Fruit fly (Drosophila melanogaster): ENCODE measurements around the gene Esp.

Gene Esp

DNA sequence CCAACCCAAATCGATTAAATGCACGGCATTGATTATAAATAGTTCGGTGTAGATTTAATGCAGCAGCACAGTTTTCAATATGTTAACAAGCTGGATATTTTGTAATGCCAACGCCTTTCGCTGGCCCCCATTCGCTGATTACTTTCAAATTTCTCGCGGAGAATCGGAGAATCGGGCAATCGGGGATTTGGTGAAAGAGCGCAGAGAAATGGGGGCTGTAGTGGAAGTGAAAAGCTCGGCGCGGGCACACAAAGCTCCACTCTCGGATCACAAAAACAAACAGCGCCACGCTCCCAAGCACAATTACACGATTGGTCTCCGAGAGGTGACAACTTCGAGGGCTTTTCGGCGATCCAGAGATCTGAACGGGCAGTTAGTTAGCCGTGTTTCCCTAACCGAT, at the start of gene Esp:
Esp (plus strand) TSS at position 301 of the 400 bp plus-strand sequence.
- TF ChIP-seq CG17801 (GFP tag; optimal IDR thresholded peaks at IDR 0.05; ENCODE audit: partially characterized antibody): no peak

DNA sequence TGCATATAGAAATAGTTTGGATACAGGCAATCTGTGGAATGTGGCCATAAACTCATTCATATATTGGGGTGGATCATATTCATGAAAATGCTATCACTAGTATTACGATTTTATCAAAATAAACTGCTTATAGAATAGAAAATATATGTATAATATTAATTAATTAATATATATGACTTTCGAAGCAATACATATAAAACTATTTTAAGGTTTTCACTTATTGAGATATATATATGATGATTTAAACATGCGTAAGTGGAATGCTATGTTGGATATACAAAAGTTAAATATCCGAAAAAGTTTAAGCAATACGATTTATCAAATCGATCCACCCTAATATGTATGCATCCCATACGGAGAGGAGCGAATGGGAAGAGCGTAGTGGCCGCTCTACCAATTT, 43.1 kb upstream of the Esp start:
- TF ChIP-seq CG17801 (GFP tag; optimal IDR thresholded peaks at IDR 0.05; ENCODE audit: partially characterized antibody): no peak

DNA sequence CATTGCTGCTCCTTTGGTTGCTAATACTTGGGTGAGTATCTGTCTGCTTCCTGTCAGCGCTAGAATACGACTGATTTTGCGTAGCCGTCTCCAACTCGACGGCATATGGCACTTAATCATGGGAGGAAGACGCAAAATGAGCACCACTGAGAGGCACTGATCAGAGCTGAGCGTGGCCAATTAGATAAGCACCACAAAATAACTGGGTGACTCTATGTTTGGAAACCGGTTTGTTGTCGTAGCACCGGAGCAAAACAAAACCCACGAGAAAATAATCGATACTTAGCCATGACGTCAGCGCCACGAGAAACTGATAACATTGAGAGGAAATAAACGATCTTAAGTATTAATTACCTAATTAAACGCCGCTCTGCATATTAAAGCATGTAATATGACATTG, 42.2 kb upstream of the Esp start, which contains the start of gene Ude:
Ude (minus strand) TSS at position 166 of the 400 bp plus-strand sequence.
- no peak for TF ChIP-seq CG17801 (GFP tag; optimal IDR thresholded peaks at IDR 0.05; ENCODE audit: partially characterized antibody)

DNA sequence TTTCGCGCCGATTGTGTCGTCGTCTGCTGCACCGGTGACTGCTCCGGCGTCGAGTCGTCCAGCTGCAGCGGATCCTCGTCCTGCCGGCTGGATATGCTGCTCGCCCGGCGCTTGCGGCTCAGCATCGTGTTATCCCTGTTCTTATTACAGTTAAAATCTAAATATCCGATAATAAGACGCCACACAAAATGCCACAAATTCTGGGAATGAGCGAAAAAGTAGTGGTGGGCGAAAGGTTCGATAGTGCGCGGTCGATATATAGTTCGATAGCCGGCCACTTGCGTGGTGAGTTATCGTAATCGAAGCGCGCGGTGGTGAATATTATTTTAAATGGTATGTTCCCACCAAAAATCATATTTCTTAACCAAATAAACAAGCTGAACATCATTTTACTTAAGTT, 36.7 kb upstream of the Esp start, which contains the start of gene polybromo:
polybromo (minus strand) TSS at position 212 of the 400 bp plus-strand sequence.
- TF ChIP-seq CG17801 (GFP tag; optimal IDR thresholded peaks at IDR 0.05; ENCODE audit: partially characterized antibody): no peak

DNA sequence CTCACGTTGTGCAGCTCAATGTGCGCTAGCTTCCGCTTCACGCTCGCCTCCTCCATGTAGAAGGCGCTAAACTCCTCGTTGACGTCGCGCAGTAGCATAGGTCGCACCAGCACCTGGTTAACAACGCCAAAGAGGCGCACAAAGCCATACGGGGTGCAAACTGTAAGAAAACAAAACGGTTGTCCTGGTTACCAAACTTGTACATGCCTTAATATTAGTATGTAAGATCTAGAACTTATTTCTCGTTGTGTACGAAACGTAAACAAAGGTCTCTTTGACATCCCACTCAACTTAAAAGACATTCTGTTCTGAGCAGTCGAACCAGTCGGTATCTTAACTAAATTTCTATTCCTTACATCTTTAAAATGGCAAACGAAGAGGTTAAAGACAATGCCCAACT, 34.4 kb upstream of the Esp start, which contains the start of gene CG6980:
CG6980 (plus strand) TSS at position 301 of the 400 bp plus-strand sequence.
- no peak for TF ChIP-seq CG17801 (GFP tag; optimal IDR thresholded peaks at IDR 0.05; ENCODE audit: partially characterized antibody)

DNA sequence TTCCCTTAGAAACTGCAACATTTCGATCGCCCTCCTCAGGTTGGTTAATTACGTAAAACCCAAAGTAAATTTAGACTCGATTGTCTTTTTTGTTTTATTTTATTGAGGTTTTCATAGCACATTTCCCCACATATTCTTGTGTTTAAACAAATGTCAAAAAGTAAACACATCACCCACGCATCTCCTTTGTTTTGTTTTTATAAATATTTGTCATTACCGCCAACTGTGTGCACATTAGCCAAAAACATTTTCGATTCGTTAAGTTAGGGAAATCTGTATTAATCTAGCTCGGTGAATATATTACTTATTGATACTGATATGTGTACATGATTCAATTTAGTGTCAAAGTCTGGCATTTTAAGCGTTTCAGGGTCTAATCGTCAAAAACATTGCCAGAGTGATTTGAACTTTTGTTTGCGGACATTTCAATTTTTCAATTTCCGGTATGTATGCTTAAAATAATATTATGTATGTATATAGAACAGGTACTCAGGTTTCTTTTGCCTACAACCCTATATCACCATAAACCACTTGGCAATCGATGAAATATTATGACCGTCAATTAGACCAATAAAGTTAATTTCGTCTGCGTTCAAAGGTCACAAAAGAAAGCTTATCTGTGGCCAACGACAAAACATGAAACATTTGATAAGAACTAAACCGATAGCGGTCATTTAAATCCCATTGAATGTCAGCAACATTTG, 32.0 kb upstream of the Esp start:
- TF ChIP-seq CG17801 (GFP tag; optimal IDR thresholded peaks at IDR 0.05; ENCODE audit: partially characterized antibody): no peak

DNA sequence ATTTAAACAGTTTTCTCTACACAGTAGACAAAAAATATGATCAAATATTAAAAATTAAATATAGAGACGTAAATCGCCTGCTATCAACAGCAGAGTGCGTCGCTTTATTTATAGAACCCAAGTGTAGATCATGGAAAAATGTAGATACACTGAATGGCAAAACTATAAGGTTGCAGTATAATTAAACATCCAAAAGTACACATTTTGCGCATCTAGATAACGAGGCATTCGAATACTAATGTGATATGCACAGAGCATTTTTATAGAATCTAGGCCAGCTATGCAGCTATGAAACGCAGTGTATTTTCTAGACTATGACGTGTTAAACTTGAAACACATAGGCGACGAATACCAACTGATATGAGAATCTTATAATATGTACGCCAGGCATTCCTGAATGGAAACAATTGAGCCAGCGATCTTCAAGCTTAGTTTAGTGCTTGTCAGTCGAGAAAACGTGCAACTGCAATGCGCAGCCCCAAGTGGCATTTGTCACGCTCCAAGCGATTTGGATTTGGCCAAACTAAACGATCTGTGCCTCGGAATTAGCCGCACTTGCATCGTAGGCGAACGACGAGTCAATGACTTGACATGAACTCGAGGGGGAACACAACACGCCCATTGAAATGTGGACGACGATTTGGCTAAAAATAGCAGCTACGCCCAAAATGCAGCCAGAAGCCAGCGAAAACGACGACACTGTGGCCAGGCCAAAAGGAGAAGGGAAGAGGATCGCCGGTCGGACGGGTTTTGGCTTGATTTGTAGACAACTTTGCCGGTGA, 30.7 kb upstream of the Esp start:
- peak; percentile 73 for TF ChIP-seq CG17801 (GFP tag; optimal IDR thresholded peaks at IDR 0.05; ENCODE audit: partially characterized antibody)

DNA sequence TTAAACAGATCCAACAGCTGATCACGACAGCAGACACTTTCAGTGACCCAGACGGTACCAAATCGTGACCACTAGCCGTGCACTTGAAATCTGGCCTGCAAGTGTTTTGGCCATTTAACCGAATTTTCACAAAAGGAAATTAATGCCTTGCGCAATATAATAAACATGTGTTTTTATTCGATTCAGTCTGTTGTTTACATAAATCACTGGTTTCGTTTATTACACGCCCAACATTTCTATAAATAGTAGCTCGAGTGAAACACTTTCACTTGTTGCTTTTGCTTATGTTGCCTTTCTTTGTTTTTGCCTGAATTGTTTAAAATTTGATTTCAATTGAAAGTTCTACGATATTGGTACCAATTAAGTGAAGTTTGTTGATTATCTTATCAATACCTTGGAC, 29.3 kb upstream of the Esp start:
- no peak for TF ChIP-seq CG17801 (GFP tag; optimal IDR thresholded peaks at IDR 0.05; ENCODE audit: partially characterized antibody)

DNA sequence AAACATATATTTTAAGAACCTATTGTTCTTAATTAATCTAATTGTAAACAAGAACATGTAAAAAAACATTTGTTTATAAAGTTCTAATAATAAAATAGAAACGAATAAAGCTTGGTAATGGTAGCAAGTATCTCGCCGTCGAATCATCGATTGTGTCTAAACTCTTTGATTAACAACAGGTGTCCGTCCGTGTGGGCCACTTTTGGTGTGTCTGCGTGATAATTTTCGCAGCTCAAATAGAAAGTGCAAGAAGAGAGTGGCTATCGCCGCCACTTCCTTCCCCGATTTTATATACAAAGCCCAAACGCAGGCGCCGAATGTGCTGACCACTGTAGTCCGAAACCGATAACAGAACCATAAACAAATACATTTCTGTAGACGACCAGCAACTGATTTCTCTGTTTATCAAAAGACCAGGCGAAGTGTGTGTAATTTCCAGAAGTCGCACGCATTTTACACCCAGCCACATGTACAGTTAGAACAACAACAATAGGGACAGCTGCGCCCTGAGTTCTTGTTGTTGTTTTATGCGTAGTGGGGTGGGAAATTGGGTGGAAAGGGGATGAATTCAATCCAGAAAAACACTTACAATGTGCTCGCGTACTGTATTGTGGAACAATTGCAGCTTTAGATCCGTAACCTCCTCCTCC, 28.6 kb upstream of the Esp start:
- no peak for TF ChIP-seq CG17801 (GFP tag; optimal IDR thresholded peaks at IDR 0.05; ENCODE audit: partially characterized antibody)

DNA sequence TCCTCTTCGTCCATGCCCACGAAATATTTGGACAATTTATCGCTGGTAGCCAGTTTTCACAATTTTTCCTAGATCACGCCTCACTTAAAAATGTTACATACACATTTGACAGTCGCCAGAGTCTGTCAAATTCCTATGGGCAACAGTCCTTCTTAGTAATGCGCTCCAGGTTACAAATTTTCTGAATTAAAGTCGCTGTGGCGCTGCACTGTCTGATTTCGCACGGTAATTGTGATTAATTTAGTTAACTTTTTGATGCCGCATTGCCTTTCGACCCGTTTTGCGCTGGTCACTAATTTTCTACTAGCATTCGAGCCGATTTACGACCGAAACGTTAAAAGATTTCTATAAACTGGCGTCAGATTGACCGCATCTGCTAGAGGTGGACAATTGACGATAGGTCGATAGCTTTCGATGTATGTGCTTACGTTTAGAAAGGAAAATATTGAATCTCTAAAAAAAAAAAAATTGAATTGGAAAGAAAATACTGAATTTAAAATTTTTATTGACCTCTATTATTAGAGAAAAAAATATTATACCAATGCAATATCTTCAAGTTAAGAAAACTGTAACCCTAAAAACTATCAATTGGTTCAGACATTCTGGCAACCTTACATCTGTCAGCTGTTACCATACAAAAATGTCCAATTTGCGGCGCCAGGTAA, 28.0 kb upstream of the Esp start, which contains the start of the genes lili and CG34150:
lili (minus strand) TSS at position 376 of the 665 bp plus-strand sequence.
CG34150 (plus strand) TSS at position 626 of the 665 bp plus-strand sequence.
- peak; percentile 81 for TF ChIP-seq CG17801 (GFP tag; optimal IDR thresholded peaks at IDR 0.05; ENCODE audit: partially characterized antibody)

DNA sequence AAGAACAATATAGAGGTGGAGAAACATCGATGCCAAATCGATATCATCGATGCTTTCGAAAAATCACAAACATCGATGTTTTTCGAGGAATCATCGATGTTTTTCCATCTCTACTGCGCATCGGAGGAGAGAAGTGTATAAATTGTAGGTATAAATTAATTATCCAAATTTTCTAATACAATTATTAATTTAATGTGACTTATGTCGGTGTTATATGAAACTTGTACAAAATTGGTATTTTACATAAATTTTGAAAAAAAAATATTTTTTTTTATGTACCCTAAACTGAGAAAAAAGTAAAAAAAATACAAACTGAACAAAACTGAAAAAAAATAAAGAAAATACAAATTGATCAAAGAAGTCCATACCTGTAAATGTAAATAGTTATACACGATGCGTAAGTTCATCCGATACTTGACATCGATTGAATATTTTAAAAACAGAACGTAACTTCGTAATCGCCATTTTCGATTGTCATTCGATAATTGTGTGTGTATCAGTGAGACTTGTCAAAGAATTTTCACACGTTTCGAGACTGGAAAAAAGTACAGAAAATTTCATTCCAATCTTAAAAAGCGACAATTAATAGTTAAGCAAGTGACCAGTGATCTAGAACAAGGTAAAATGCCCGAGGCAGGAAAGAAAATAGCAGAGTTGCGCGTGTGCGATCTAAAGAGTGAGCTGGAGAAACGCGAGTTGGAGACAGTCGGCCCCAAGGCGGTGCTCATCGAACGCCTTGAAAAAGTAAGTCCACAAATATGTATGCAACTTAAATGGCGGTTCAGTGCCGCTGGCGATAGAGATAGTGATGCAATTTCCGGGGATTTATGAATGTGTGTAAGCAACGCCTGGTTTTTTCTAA, 24.5 kb upstream of the Esp start, which contains the start of the genes CG5808 and Saf-B:
CG5808 (minus strand) TSS at position 15 of the 862 bp plus-strand sequence.
Saf-B (plus strand) TSS at position 472 of the 862 bp plus-strand sequence.
- no peak for TF ChIP-seq CG17801 (GFP tag; optimal IDR thresholded peaks at IDR 0.05; ENCODE audit: partially characterized antibody)

DNA sequence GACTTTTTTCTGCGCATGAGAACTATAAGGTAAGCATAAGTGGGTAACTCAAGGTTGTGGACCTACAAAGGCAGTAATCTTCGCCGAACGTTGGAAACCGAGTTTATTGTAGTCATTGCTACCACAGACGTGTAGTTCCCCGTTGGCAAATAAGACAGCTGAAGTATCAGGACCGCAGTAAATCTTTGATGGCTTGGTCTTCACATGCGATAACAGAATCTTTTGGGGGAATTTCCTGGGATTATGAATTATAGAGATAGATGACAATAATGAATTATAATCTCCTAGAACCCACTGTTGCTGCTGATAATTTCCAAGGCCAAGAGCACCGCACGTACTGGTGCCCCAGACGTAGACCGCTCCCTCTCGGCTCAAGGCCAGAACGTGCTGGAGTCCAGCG, 18.7 kb upstream of the Esp start:
- no peak for TF ChIP-seq CG17801 (GFP tag; optimal IDR thresholded peaks at IDR 0.05; ENCODE audit: partially characterized antibody)

DNA sequence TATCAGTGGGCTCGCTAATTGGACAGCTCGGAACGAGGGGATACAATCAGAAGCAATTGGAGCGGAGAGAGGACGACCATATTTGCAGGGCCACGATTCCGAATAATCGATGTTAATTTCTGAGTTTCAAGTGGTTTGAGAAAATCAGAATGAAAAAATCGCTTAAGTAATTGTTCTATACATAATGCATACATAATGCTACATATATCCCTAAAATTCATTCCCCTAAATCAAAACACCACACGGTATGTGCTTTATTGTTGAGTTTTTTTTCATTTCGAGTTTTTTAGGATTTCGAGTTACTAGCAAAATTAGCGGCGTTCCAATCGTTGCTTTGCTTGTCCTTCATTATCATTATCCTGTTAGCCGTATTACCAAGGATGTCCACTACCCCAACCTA, 16.2 kb upstream of the Esp start, which contains the start of gene niki:
niki (minus strand) TSS at position 101 of the 400 bp plus-strand sequence.
- TF ChIP-seq CG17801 (GFP tag; optimal IDR thresholded peaks at IDR 0.05; ENCODE audit: partially characterized antibody): no peak

DNA sequence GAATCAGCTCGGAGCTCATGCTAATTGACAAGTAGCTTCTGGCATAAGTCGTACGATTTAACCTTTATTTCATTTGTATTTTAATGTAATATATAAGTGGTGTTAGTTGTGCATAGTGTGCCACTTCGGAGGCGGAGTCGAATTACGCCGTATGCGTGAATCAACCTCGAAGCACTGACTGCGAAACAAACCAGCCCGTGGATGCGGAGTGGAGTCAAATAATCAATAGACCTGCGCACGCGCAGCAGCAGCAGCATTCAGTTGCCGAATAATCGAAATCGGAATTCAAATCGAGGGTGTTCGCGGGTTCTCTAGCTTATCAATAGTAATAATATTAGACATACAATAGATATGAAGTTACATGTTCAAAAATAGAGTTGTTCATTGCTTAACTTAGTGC, 13.5 kb upstream of the Esp start, which contains the start of gene RabX4:
RabX4 (minus strand) TSS at position 176 of the 400 bp plus-strand sequence.
- TF ChIP-seq CG17801 (GFP tag; optimal IDR thresholded peaks at IDR 0.05; ENCODE audit: partially characterized antibody): no peak

Data from ovary, adult (tissue).